Worm (Caenorhabditis elegans): ENCODE measurements around the gene ccm-2.

DNA sequence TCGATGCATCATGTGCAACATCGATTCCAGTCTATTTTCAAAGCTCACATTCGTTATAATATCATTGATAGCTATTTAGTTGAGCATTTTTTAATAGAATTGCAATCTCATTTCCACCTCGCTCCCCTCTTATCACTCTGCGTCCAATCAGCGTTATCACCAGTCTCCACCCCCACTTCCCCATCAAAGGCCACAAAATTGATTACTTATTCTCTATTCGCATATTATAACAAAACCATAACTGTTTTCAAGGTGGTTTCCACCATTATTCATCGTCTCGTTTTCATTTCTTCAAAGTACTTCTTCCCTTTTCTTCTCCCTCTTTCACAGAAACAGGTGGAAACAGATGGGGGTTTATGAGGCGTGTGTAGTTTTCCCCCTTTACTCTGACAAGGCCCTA is 58.2 kb downstream of the ccm-2 start:
- no peak for TF ChIP-seq flt-1 (GFP tag; IDR thresholded peaks at IDR 0.05)
- no peak for TF ChIP-seq ref-1 (GFP tag; conservative IDR thresholded peaks at IDR 0.05)
- TF ChIP-seq tab-1 (GFP tag; IDR thresholded peaks at IDR 0.05) = no peak
- TF ChIP-seq cog-1 (tag; optimal IDR thresholded peaks at IDR 0.05) = no peak
- TF ChIP-seq T22C8.4 (GFP tag; IDR thresholded peaks at IDR 0.05) = no peak

All from whole organism, midembryonic.